Fruit fly (Drosophila melanogaster): ENCODE results near the gene CIA30.

dm6 chr3R:29765267-29766095, 28.7 kb downstream of the CIA30 start, which contains the start of gene kay:
- TF ChIP-seq CG8478 (optimal IDR thresholded peaks at IDR 0.05) (no peak), usp (GFP tag; optimal IDR thresholded peaks at IDR 0.05) (no peak), EcR (GFP tag; optimal IDR thresholded peaks at IDR 0.05) (no peak), pan (optimal IDR thresholded peaks at IDR 0.05) (no peak)

All from whole organism.